Worm (Caenorhabditis elegans) whole organism, dauer: ENCODE results near the gene nhr-41.

Experiments
- unc-62 ChIP-seq: sonication (generic microtip); optimal IDR thresholded peaks from 2 replicates; lab custom pipeline; 2017; ENCODE audit warnings: missing biosample characterization, missing genetic modification reagents, missing genetic modification characterization

Gene nhr-41

DNA sequence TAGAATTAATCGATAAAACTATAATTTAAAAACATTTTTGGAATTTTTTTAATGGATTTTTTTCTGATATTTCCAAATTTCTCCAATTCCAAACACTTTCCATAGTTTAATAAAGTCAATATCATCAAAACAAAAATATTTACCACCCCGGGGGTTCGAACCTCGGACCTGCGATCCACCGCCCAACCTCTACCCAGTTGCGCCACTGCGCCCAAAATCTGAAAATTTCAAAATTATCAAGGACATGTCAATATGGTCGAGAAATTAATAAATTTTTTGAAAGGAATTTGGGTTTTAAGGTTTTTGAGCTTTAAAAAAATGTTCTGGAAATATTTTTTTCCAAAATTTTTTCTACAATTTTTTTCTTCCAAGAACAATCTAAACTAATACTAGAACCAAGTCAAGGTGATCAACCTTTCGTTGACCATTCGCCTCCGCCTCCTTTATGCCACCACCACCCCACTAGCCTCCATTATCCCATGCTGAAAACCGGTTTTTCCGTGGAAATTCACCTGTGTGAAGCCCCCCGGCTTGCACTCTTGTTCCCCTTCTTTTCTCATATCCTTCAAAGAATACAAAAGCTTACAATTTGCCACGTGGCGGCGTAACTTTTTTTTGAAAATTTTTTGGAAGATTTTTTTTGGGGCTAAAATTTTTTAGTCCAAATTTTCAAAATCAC lies 4.3 kb upstream of the nhr-41 start:
- no peak for TF ChIP-seq unc-62 (GFP tag; lab: Kevin White, UChicago)

DNA sequence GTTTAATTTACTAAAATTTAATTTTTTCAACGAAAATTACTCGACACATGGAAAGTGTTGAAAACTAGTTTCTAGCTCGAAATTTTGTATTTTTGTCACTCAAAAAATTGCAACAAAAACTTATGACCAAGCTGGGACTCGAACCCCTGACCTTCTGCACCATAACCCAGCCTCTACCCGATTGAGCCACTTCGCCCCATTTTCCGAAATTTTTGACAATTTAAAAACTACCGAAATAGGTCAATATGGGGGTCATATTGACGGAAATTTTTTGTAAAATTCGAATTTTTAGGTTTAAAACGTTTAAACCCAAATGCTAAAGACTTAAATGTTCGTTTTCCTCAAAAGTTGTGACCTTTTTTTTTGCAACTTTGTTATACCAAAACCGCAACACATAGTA lies 515 bp upstream of the nhr-41 start:
- no peak for TF ChIP-seq unc-62 (GFP tag; lab: Kevin White, UChicago)

DNA sequence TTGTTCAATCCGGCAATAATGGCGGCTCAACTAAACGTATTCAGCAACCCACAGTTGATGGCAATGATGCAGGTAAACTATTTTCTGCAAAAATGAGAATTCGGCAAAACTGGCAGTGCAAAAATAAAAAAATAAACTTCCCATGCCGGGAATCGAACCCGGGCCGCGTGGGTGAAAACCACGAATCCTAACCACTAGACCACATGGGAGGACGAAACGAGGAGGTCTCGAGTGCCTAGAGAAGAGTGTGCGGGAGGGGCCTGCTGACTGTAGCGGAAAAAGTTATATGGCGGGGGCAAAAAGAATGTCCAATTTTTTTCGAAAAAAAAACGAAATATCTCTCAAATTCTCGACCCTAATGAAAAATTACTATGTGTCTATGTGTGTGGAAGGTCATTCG lies 2.1 kb downstream of the nhr-41 start:
- no peak for TF ChIP-seq unc-62 (GFP tag; lab: Kevin White, UChicago)

DNA sequence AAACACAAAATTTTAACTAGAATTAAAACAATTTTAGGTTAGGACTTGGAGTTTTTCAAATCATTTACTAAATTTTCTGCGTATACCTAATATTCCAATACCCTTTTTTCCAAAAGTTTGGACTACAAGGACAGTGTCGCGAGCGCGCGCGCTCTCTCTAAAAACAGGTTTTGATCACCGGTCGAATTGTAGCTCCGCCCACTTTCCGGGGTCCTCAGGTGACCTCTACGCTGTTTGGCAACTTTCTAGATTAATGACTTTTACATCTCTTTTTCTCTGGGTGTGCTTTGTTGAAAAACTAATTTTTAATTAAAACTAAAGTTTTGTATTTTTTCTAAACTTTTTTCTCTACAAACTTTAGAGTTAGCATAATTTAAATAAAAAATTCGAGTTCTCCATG lies 3.0 kb downstream of the nhr-41 start:
- TF ChIP-seq unc-62 (GFP tag; lab: Kevin White, UChicago): no peak

DNA sequence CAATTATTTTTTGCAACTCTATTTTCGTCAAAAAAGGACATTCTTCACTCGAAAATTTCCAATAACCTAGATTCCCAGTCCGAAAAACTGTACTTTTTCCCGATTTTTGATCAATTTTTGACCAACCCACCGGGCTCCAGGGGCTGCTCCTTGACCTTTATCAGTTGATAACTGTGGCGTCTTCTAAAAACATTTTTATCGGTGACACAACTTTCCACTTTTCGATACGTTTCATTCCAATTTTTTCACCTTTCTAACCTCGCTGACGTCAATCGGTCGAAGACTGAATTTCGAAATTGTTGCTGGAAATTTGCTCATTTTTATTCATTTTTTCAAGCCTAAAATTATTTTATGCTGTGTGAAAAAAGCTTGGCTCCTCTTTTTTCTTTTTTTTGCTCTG lies 3.6 kb downstream of the nhr-41 start:
- no peak for TF ChIP-seq unc-62 (GFP tag; lab: Kevin White, UChicago)

DNA sequence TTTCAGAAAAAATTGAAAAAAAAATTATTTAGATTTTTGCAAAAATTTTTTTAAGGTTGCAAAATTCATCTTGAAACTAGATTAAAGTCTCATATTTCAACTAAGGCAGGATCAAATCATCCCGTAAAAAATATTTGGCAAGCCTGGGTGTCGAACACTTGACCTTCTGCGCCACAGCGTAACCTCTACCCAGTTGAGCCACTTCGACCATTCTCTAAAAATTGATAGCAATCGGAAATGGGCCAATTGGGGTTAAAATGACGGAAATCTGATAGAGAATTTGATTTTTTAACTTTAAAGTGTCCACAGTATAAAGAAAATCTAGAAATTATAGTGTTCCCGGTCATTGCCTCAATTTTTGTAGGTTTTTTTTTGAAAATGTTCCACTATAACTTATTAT lies 4.1 kb downstream of the nhr-41 start:
- TF ChIP-seq unc-62 (GFP tag; lab: Kevin White, UChicago): no peak

DNA sequence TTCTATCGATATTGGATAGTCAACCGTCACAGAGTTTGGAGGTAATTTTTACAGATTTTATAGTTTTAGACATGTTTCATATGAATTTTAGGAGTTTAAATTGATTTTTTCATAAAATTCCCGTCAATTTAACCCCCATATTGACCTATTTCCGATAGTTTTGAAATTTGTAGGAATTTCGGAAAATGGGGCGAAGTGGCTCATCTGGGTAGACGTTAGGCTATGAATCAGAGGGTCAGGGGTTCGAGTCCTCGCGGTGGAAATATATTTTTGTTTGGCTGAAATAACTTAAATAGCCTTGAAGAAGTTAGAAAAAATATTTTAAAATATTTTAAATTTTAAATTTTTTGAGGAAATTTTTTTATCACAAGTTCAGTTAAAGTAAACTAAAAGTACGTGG lies 5.4 kb downstream of the nhr-41 start:
- TF ChIP-seq unc-62 (GFP tag; lab: Kevin White, UChicago): no peak

DNA sequence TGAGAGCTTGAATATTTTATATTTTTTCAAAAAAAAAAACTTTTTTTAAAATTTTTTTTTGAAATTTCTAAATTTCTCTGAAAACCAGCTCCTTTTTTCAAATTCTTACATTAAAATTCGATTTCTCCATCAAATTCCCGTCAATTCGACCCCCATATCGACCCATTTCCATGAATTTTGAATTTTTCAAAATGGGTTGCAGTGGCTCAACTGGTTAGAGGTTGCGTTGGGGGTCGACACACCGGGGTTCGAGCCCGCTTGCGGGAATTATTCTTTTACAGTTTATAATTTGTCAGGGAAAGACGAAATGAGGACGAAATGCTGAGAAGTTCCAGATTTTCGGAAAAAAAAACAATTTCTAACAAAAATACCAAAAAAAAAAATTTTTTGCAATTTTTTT lies 8.1 kb downstream of the nhr-41 start:
- TF ChIP-seq unc-62 (GFP tag; lab: Kevin White, UChicago): no peak

DNA sequence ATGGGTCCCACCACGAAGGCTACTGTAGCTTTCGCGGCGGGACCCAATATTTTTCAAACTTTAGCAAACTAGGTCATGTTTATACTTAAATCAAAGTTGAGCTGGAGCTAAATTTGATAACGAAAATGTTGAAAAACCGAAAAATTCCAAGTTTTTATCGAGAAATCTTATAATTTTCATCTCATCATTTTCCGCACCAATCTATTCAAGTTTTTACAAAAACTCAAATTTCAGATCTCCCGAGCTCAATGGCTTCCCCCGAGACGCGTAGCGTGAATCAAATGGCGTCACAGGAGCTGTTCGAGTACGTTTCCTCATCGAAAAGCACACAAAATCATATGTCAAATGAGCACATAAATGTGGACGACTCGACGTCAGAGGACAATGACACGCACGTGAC lies 11.9 kb downstream of the nhr-41 start:
- TF ChIP-seq unc-62 (GFP tag; lab: Kevin White, UChicago): no peak

DNA sequence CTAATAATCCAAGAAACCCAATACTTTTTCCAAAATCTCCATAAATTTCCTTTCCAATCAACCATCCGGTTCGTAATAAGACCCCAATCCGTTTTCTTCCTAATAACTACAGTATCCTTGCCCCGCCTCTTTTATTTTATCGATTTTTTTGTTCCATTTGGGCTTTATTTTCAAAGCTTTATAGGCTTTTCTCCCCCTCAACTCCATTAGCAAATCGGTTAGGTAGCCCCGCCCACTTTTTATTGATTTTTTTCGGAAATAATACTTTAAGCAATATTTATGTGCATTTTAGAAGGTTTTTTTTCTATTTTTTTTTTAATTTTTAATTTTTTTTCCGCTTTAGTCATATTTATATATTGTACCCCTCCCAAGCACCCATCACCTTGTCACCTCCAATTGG lies 14.0 kb downstream of the nhr-41 start:
- TF ChIP-seq unc-62 (GFP tag; lab: Kevin White, UChicago): no peak

DNA sequence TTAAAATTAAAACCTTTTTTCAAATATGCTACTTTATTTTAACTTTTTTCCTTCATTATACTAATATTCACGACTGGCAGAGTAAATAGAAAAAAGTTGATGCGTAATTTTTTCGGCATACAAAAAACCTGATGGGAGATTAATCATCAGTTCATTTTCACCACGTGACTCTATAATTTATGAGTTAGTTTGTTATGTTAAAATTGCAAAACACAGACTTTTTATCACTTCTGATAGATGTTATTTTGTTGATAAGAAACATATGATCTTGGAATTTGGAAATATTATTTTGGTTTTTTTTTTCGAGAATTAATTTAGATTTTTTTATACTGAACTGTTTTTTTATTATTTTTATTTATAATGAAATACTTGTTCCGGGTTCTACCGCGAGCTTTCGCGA lies 17.9 kb downstream of the nhr-41 start:
- TF ChIP-seq unc-62 (GFP tag; lab: Kevin White, UChicago): no peak

DNA sequence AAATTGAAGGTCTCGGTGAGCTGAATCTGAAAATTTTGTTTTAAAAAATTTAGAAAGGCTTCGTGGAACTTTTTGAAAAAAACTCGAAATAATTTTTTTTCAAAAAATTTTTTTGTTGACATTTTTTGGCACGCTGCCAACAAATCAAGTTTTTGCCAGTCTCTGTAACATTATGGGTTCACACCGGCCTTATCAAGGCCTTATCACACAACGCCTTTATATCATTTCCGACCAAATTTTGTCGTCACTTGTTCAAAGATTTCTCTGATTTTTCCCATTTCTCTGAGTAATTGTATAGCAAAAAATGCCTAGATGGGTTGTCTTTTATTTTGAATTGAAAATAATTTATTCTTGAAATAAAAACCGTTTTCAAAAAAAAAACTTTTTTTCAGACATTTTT lies 19.8 kb downstream of the nhr-41 start:
- no peak for TF ChIP-seq unc-62 (GFP tag; lab: Kevin White, UChicago)

DNA sequence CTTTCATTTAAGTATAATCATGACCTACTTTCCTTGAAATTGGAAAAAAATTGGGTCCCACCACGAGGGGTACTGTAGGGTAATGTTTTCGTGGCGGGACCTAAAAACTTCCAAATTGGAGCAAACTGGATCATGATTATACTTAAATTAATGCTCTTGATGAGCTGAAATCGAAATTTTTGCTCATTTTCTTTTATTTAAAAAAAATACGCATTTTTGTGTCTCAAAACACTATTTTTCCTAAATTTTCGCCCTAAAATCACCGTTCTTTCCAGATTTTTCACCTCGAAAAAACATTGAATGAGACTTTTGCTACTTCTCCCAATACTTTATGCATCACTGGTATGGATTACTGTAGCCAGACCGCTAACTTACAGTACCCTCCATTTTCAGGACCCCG lies 20.3 kb downstream of the nhr-41 start, which contains the start of gene spp-31:
spp-31 (plus strand) TSS at position 301 of the 400 bp plus-strand sequence.
- TF ChIP-seq unc-62 (GFP tag; lab: Kevin White, UChicago): no peak

DNA sequence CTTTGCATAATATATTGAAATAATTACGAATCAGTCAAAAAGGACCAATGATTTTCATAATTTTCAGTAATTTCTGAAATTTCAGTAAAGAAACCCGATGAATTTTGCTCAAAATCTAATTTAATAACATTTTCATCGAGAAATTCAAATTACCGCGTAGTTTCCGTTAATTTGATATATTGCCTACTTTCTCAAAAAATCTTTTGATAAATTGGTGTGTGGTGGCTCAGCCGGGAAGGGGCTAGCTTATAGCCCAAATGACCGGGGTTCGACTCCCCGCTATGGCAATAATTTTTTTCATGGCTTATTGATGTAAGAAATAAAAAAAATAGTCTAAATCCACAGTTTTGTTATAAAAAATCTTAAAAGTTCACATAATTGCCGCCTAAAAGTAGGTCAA lies 21.0 kb downstream of the nhr-41 start:
- TF ChIP-seq unc-62 (GFP tag; lab: Kevin White, UChicago): no peak

DNA sequence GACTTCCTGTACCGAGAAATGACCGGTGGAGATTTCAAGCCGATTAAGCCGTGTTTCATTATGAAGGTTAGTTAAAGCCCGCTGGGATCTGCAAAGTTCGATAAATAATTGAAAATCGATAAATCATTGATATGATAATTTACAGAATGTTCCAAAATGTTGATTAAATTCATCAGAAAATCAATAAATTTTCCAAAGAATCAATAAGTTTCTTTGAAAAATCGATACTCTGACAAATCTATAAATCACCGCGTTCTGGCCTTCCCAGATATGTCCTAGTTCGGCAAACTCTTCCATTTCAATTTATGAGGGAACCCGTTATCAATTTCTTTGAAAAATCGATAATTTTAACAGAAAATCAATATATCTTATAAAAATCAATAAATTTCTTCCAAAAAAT lies 21.5 kb downstream of the nhr-41 start:
- no peak for TF ChIP-seq unc-62 (GFP tag; lab: Kevin White, UChicago)

DNA sequence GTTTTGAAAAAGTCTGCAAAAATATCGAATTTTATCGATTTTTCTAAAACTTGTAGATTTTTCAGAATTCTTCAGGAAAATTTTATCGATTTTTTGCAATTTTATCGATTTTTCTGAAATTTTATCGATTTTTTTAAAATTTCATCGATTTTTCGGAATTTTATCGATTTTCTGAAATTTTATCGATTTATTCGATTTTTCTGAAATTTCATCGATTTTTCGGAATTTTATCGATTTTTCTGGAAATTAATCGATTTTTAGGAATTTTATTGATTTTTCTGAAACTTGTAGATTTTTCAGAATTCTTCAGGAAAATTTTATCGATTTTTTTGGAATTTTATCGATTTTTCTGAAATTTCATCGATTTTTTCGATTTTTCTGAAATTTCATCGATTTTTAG lies 22.1 kb downstream of the nhr-41 start:
- TF ChIP-seq unc-62 (GFP tag; lab: Kevin White, UChicago): no peak

DNA sequence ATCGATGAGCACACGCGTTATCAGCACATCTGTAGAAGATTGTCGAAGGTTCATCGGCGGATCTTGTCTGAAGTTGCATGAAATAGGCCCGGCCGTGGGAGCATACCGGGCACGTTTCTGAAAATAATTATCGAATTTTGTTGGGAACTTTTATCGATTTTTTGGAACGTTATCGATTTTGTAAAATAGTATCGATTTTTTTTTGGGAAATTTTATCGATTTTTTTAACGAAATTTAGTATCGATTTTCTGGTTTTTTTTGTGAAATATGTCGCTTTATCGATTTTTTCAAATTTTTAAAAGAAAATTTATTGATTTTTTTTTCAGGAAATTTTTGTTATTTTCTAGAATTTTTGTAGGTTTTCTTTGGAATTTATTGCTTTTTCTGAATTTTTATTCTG lies 22.7 kb downstream of the nhr-41 start:
- TF ChIP-seq unc-62 (GFP tag; lab: Kevin White, UChicago): no peak

DNA sequence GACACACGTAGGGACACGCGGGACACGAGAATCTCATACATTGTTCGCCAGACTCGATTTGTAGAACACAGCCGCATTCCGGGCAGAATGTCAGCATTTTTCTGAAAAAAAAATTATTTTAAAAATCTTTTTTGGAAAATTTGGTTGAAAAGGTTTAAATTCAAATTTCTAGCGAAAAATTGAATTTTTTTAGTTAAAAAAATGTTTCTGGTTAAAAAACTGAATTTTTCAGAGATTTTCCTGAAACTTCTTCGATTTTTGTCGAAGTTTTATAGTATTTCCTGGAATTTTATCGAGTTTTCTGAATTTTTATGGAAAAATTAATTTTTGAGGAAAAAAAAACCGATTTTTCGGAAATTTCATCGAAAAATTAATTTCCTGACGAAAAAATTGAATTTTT lies 23.9 kb downstream of the nhr-41 start, which contains the start of gene rpc-11:
rpc-11 (minus strand) TSS at position 101 of the 400 bp plus-strand sequence.
- no peak for TF ChIP-seq unc-62 (GFP tag; lab: Kevin White, UChicago)
